Worm (Caenorhabditis elegans): ENCODE data around the gene slc-17.2.

slc-17.2 gene

ce11 chrIII:9373779-9374178, 16.1 kb downstream of the slc-17.2 start:
- TF ChIP-seq pha-4 (tag; optimal IDR thresholded peaks at IDR 0.05), result no peak
- TF ChIP-seq snpc-4 (tag; optimal IDR thresholded peaks at IDR 0.05), result no peak
- TF ChIP-seq fkh-10 (GFP tag; optimal IDR thresholded peaks at IDR 0.05), result peak; percentile 80

- TF ChIP-seq fkh-10 (GFP tag; optimal IDR thresholded peaks at IDR 0.05) (no peak), elt-2 (tag; optimal IDR thresholded peaks at IDR 0.05) (no peak)
Observed at ce11 chrIII:9366971-9367370, 22.9 kb downstream of the slc-17.2 start, which contains the start of gene crn-6. Gene crn-6, plus strand, starts transcription at chrIII:9367271.

- TF ChIP-seq pqm-1 (tag; optimal IDR thresholded peaks at IDR 0.05), result peak; percentile 12
- TF ChIP-seq lsy-12 (tag; optimal IDR thresholded peaks at IDR 0.05), result no peak
- TF ChIP-seq elt-2 (tag; optimal IDR thresholded peaks at IDR 0.05), result peak; percentile 38
Observed at ce11 chrIII:9366376-9366775, 23.5 kb downstream of the slc-17.2 start.

- TF ChIP-seq zag-1 (tag; optimal IDR thresholded peaks at IDR 0.05) (no peak), tbx-2 (tag; optimal IDR thresholded peaks at IDR 0.05) (no peak), egl-27 (tag; optimal IDR thresholded peaks at IDR 0.05) (no peak), ceh-9 (tag; optimal IDR thresholded peaks at IDR 0.05) (no peak), ceh-28 (tag; optimal IDR thresholded peaks at IDR 0.05) (no peak), elt-3 (tag; optimal IDR thresholded peaks at IDR 0.05) (no peak), egl-5 (tag; optimal IDR thresholded peaks at IDR 0.05) (no peak)
Observed at ce11 chrIII:9361228-9361627, 28.7 kb downstream of the slc-17.2 start, which contains the start of gene flp-25. Gene flp-25, plus strand, starts transcription at chrIII:9361528.

ce11 chrIII:9359060-9359459, 30.8 kb downstream of the slc-17.2 start, which contains the start of gene K04H4.5:
Gene K04H4.5, plus strand, starts transcription at chrIII:9359360.
- TF ChIP-seq lin-39 (tag; optimal IDR thresholded peaks at IDR 0.05), result no peak
- TF ChIP-seq tbx-2 (tag; optimal IDR thresholded peaks at IDR 0.05), result no peak
- no peak for TF ChIP-seq nhr-25 (tag; optimal IDR thresholded peaks at IDR 0.05)
- no peak for TF ChIP-seq unc-39 (tag; optimal IDR thresholded peaks at IDR 0.05)
- no peak for TF ChIP-seq daf-12 (tag; optimal IDR thresholded peaks at IDR 0.05)

ce11 chrIII:9355412-9355969, 34.4 kb downstream of the slc-17.2 start, which contains the start of gene chtb-1:
Gene chtb-1, minus strand, starts transcription at chrIII:9355462.
- no peak for TF ChIP-seq nhr-23 (tag; optimal IDR thresholded peaks at IDR 0.05)
- TF ChIP-seq fkh-2 (tag; optimal IDR thresholded peaks at IDR 0.05), result no peak
- no peak for TF ChIP-seq R02D3.7 (tag; optimal IDR thresholded peaks at IDR 0.05)
- TF ChIP-seq hmg-11 (tag; optimal IDR thresholded peaks at IDR 0.05), result no peak
- no peak for TF ChIP-seq nhr-76 (tag; optimal IDR thresholded peaks at IDR 0.05)
- no peak for TF ChIP-seq nfya-1 (tag; optimal IDR thresholded peaks at IDR 0.05; ENCODE audit: insufficient read depth)
- TF ChIP-seq nhr-77 (tag; optimal IDR thresholded peaks at IDR 0.05), result no peak
- TF ChIP-seq daf-12 (tag; optimal IDR thresholded peaks at IDR 0.05), result no peak
- TF ChIP-seq nhr-43 (tag; optimal IDR thresholded peaks at IDR 0.05; ENCODE audit: poor library complexity, severe bottlenecking), result no peak
- TF ChIP-seq nhr-12 (tag; optimal IDR thresholded peaks at IDR 0.05), result no peak
- no peak for TF ChIP-seq ZK546.5 (tag; optimal IDR thresholded peaks at IDR 0.05)
- TF ChIP-seq lin-15B (tag; optimal IDR thresholded peaks at IDR 0.05), result no peak
- TF ChIP-seq ztf-11 (tag; optimal IDR thresholded peaks at IDR 0.05), result no peak
- TF ChIP-seq unc-39 (tag; optimal IDR thresholded peaks at IDR 0.05), result no peak
- no peak for TF ChIP-seq nhr-25 (tag; optimal IDR thresholded peaks at IDR 0.05)
- no peak for TF ChIP-seq fkh-10 (GFP tag; optimal IDR thresholded peaks at IDR 0.05)
- no peak for TF ChIP-seq lin-39 (tag; optimal IDR thresholded peaks at IDR 0.05)
- no peak for TF ChIP-seq egl-27 (tag; optimal IDR thresholded peaks at IDR 0.05)
- no peak for TF ChIP-seq sea-2 (GFP tag; optimal IDR thresholded peaks at IDR 0.05)
- TF ChIP-seq mml-1 (tag; optimal IDR thresholded peaks at IDR 0.05), result no peak

Data from whole organism, L3 larva.